Worm (Caenorhabditis elegans): Measurements from ENCODE around the gene Y47A7.2.

Gene Y47A7.2

DNA sequence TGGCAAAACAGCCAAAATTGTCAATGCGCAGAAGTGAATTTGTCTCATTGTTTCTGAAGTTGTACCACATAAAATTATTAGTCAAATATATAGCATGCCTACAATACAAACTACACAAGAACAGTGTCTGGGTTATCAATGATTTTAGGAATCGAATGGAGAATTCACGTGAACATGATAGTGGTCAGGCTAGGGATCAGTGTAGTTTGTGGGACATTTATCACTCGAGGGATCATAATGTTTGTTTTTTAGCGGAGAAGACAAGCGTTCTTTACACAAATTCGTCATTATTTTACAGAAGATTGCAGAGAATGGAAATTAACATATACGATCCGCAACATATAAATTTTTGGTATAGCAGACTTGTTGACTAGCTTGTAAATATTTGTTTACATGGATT, 20.9 kb downstream of the Y47A7.2 start, which contains the start of gene ugt-51:
TSS of gene ugt-51 (minus strand) at position 101 of the 400 bp plus-strand sequence.
- no peak for TF ChIP-seq cnd-1 (tag; optimal IDR thresholded peaks at IDR 0.05)
- no peak for TF ChIP-seq lsy-2 (tag; optimal IDR thresholded peaks at IDR 0.05)
- TF ChIP-seq mab-5 (tag; optimal IDR thresholded peaks at IDR 0.05) = no peak
- TF ChIP-seq snpc-4 (tag; optimal IDR thresholded peaks at IDR 0.05) = no peak
- TF ChIP-seq nhr-28 (tag; optimal IDR thresholded peaks at IDR 0.05) = no peak
- no peak for TF ChIP-seq hlh-1 (tag; optimal IDR thresholded peaks at IDR 0.05)
- TF ChIP-seq sptf-1 (tag; optimal IDR thresholded peaks at IDR 0.05) = no peak
- no peak for TF ChIP-seq ceh-39 (tag; optimal IDR thresholded peaks at IDR 0.05)
- no peak for TF ChIP-seq pha-4 (tag; optimal IDR thresholded peaks at IDR 0.05)
- no peak for TF ChIP-seq unc-120 (tag; optimal IDR thresholded peaks at IDR 0.05; ENCODE audit: poor library complexity, severe bottlenecking)
- no peak for TF ChIP-seq elt-1 (tag; optimal IDR thresholded peaks at IDR 0.05; ENCODE audit: borderline replicate concordance, insufficient read depth)
- TF ChIP-seq ceh-43 (GFP tag; optimal IDR thresholded peaks at IDR 0.05) = no peak
- no peak for TF ChIP-seq mep-1 (tag; optimal IDR thresholded peaks at IDR 0.05)
- TF ChIP-seq flh-1 (GFP tag; optimal IDR thresholded peaks at IDR 0.05) = no peak

DNA sequence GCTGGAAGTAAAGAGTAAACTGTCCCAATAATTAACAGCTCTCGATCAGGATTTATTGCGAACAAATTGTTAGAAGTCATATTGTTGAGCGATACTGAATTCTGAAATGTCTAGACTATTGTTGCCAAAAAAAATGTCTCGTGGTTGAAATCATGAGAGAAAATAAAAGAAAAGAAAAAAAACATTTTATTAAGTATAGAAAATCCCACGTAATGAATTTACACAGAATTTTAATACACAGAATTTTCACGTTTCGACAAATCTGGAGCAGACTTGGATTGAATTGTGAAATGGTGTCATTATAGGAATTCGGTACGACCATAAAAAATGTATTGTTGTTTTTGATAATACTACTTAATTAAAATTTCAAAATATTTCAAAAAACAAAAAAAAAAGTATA, 25.3 kb downstream of the Y47A7.2 start, which contains the start of gene srt-65:
TSS of gene srt-65 (minus strand) at position 101 of the 400 bp plus-strand sequence.
- TF ChIP-seq ces-1 (GFP tag; optimal IDR thresholded peaks at IDR 0.05) (no peak), snpc-4 (tag; optimal IDR thresholded peaks at IDR 0.05) (no peak), lin-32 (GFP tag; optimal IDR thresholded peaks at IDR 0.05) (no peak), ztf-11 (tag; optimal IDR thresholded peaks at IDR 0.05) (no peak), unc-39 (tag; optimal IDR thresholded peaks at IDR 0.05) (no peak), tbx-8 (GFP tag; optimal IDR thresholded peaks at IDR 0.05) (no peak), lin-13 (tag; optimal IDR thresholded peaks at IDR 0.05) (no peak), cnd-1 (tag; optimal IDR thresholded peaks at IDR 0.05) (no peak), pha-4 (tag; optimal IDR thresholded peaks at IDR 0.05) (no peak), M03D4.4 (tag; optimal IDR thresholded peaks at IDR 0.05) (no peak), drap-1 (GFP tag; optimal IDR thresholded peaks at IDR 0.05) (no peak), nhr-237 (tag; optimal IDR thresholded peaks at IDR 0.05) (no peak), zip-8 (tag; optimal IDR thresholded peaks at IDR 0.05) (no peak), mep-1 (tag; optimal IDR thresholded peaks at IDR 0.05) (no peak), ceh-43 (GFP tag; optimal IDR thresholded peaks at IDR 0.05) (no peak)

DNA sequence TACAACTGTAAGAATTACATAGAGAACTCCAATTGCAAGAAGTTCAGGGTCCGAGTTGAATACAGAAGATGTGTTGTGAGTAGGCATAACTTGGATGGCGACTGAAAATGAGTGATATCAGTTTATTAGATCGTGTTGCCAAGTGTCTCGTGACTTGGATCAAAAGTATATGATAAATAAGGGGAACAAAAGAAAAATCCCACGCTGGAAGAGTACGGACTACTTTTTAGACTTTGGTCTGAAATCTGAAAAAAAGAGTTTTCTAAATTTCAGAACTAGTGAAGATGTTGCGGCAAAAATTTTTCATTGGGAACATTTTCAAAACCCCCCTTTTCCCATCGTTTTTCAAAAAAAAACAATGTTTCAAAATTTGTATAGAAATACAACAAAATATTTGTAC, 28.6 kb downstream of the Y47A7.2 start, which contains the start of gene srt-64:
TSS of gene srt-64 (minus strand) at position 101 of the 400 bp plus-strand sequence.
- TF ChIP-seq nhr-2 (tag; optimal IDR thresholded peaks at IDR 0.05) = no peak
- no peak for TF ChIP-seq bed-3 (GFP tag; optimal IDR thresholded peaks at IDR 0.05)
- TF ChIP-seq nhr-12 (tag; optimal IDR thresholded peaks at IDR 0.05) = no peak
- no peak for TF ChIP-seq pha-4 (tag; optimal IDR thresholded peaks at IDR 0.05)
- no peak for TF ChIP-seq unc-39 (tag; optimal IDR thresholded peaks at IDR 0.05)
- TF ChIP-seq blmp-1 (tag; optimal IDR thresholded peaks at IDR 0.05) = no peak
- TF ChIP-seq ces-1 (GFP tag; optimal IDR thresholded peaks at IDR 0.05) = no peak
- no peak for TF ChIP-seq lin-13 (tag; optimal IDR thresholded peaks at IDR 0.05)
- TF ChIP-seq nhr-76 (tag; optimal IDR thresholded peaks at IDR 0.05) = no peak
- TF ChIP-seq mab-5 (tag; optimal IDR thresholded peaks at IDR 0.05) = no peak
- TF ChIP-seq tbx-8 (GFP tag; optimal IDR thresholded peaks at IDR 0.05) = no peak
- no peak for TF ChIP-seq elt-1 (tag; optimal IDR thresholded peaks at IDR 0.05; ENCODE audit: borderline replicate concordance, insufficient read depth)
- no peak for TF ChIP-seq nhr-28 (tag; optimal IDR thresholded peaks at IDR 0.05)
- no peak for TF ChIP-seq ceh-39 (tag; optimal IDR thresholded peaks at IDR 0.05)
- no peak for TF ChIP-seq mls-2 (tag; optimal IDR thresholded peaks at IDR 0.05)
- no peak for TF ChIP-seq cnd-1 (tag; optimal IDR thresholded peaks at IDR 0.05)
- no peak for TF ChIP-seq M03D4.4 (tag; optimal IDR thresholded peaks at IDR 0.05)
- TF ChIP-seq sem-2 (GFP tag; optimal IDR thresholded peaks at IDR 0.05) = no peak
- TF ChIP-seq unc-120 (tag; optimal IDR thresholded peaks at IDR 0.05; ENCODE audit: poor library complexity, severe bottlenecking) = no peak

DNA sequence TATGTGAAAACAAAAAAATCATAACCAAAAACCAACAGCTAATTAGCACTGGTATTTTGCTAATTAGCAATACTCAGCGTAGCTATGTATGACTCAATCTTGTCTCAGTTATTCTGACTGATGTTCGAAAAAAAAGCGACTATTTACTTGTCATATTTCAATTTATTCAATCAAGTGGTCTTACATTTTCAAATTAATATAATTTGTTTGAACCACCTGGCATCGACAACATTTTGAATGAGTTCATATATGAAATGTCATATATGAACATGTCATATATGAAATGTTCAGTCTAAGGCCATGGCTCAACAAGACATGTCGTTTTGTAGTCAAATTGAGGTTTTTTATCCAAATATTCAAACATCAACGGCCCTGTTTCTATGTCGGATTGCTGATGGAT, 32.7 kb downstream of the Y47A7.2 start, which contains the start of gene srw-140:
TSS of gene srw-140 (plus strand) at position 301 of the 400 bp plus-strand sequence.
- TF ChIP-seq mep-1 (tag; optimal IDR thresholded peaks at IDR 0.05) (no peak), sptf-1 (tag; optimal IDR thresholded peaks at IDR 0.05) (no peak), lin-13 (tag; optimal IDR thresholded peaks at IDR 0.05) (no peak), unc-120 (tag; optimal IDR thresholded peaks at IDR 0.05; ENCODE audit: poor library complexity, severe bottlenecking) (no peak), drap-1 (GFP tag; optimal IDR thresholded peaks at IDR 0.05) (no peak), unc-62 (GFP tag; optimal IDR thresholded peaks at IDR 0.05) (no peak), ces-1 (GFP tag; optimal IDR thresholded peaks at IDR 0.05) (no peak), tbx-8 (GFP tag; optimal IDR thresholded peaks at IDR 0.05) (no peak), pha-4 (tag; optimal IDR thresholded peaks at IDR 0.05) (no peak), lin-32 (GFP tag; optimal IDR thresholded peaks at IDR 0.05) (no peak), ceh-83 (GFP tag; optimal IDR thresholded peaks at IDR 0.05) (no peak), ceh-43 (GFP tag; optimal IDR thresholded peaks at IDR 0.05) (no peak), ceh-39 (tag; optimal IDR thresholded peaks at IDR 0.05) (no peak), elt-1 (tag; optimal IDR thresholded peaks at IDR 0.05; ENCODE audit: borderline replicate concordance, insufficient read depth) (no peak), bed-3 (GFP tag; optimal IDR thresholded peaks at IDR 0.05) (no peak), mab-5 (tag; optimal IDR thresholded peaks at IDR 0.05) (no peak), flh-1 (GFP tag; optimal IDR thresholded peaks at IDR 0.05) (no peak), unc-39 (tag; optimal IDR thresholded peaks at IDR 0.05) (no peak)
